Fruit fly (Drosophila melanogaster): ENCODE data around the gene FASN1.

DNA sequence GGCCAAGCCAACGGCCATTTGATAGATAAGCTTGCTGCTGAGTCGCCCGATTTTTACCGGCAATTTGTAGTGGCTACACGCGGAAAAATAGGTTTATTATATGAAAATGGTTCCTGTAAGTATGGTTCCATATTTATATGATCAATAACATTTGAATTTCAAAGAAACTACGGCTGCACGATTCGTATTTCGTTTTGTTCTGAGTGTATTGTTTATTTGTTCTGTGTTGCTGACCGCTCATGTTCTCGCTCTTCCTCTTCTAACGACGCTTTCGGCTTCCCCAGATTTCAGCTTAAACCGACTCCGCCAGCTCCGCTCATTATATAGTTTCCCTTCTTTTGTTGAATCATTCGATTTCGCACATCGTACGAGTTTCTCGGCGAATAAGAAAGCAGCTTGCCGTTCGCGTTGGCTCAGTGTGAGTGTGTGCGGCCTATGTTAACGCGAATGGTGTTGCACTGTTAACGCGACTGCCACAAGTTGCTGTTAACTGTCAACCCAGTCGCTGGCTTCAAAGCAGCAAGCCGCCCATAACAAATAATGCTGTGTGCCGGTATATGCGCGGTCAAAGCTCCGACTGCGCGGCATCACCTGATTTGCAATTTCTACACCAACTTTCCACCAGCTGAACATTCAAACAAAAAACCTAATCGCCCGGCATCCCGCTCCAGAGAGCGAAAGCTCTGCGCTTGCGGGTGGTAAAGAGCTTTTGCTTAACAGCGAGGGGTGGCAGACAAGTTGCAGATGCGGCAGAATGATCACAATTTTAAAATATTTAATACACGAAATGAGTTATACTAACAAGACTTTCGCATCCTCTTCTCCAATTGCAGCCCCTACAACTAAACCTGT, 2.6 kb downstream of the FASN1 start:
- TF ChIP-seq ac (GFP tag; optimal IDR thresholded peaks at IDR 0.05), result no peak
- no peak for TF ChIP-seq nmo (GFP tag; optimal IDR thresholded peaks at IDR 0.05)
- no peak for TF ChIP-seq CG14710 (tag; optimal IDR thresholded peaks at IDR 0.05)
- no peak for TF ChIP-seq bbx (GFP tag; IDR thresholded peaks at IDR 0.05; ENCODE audit: partially characterized antibody)
- no peak for TF ChIP-seq CG10462 (GFP tag; optimal IDR thresholded peaks at IDR 0.05)
- TF ChIP-seq zfh2 (GFP tag; optimal IDR thresholded peaks at IDR 0.05), result peak; percentile 56
- TF ChIP-seq CG10147 (GFP tag; optimal IDR thresholded peaks at IDR 0.05), result no peak
- TF ChIP-seq Meics (GFP tag; optimal IDR thresholded peaks at IDR 0.05), result peak; percentile 61
- no peak for TF ChIP-seq CG6854 (GFP tag; optimal IDR thresholded peaks at IDR 0.05)
